Worm (Caenorhabditis elegans): Measurements from ENCODE around the gene C09E7.7.

ce11 chrIII:6519949-6520348 is 31.1 kb downstream of the C09E7.7 start, which contains the start of gene C09E7.10:
- TF ChIP-seq ztf-4 (tag; optimal IDR thresholded peaks at IDR 0.05) (no peak), pha-4 (tag; optimal IDR thresholded peaks at IDR 0.05) (no peak), nhr-76 (tag; optimal IDR thresholded peaks at IDR 0.05) (no peak), pqm-1 (tag; optimal IDR thresholded peaks at IDR 0.05) (no peak), nhr-23 (tag; optimal IDR thresholded peaks at IDR 0.05) (no peak), ZK546.5 (tag; optimal IDR thresholded peaks at IDR 0.05) (no peak)
